Worm (Caenorhabditis elegans) whole organism, midembryonic: ENCODE data around the gene nas-31.

Experiments
- T22C8.4 ChIP-seq: fragments of 200-800 bp; sonication (Bioruptor generic); IDR thresholded peaks from 2 replicates; pipeline ENCODE4 v1.3.6; 2022; ENCODE audit warnings: missing genetic modification characterization, missing compliant biosample characterization
- flt-1 ChIP-seq: fragments of 200-800 bp; sonication (Bioruptor generic); IDR thresholded peaks from 2 replicates; pipeline ENCODE4 v1.3.6; 2022; ENCODE audit warnings: missing genetic modification characterization, missing compliant biosample characterization
- klf-2 ChIP-seq: fragments of 200-800 bp; sonication (Bioruptor generic); conservative IDR thresholded peaks from 2 replicates; pipeline ENCODE4 v1.3.6; 2022; ENCODE audit warnings: missing genetic modification reagents, missing genetic modification characterization, missing compliant biosample characterization
- med-1 ChIP-seq: sonication (generic microtip); optimal IDR thresholded peaks from 2 replicates; lab custom pipeline; 2017; ENCODE audit warnings: missing genetic modification characterization, mild to moderate bottlenecking, missing compliant biosample characterization, antibody characterized with exemption, missing genetic modification reagents; ENCODE audit not compliant: insufficient read depth
- tab-1 ChIP-seq: fragments of 200-800 bp; sonication (Bioruptor generic); IDR thresholded peaks from 2 replicates; pipeline ENCODE4 v1.3.6; 2022; ENCODE audit warnings: missing genetic modification characterization, missing compliant biosample characterization
- ztf-23 ChIP-seq: fragments of 200-800 bp; sonication (Bioruptor generic); IDR thresholded peaks from 2 replicates; pipeline ENCODE4 v1.3.6; 2022; ENCODE audit warnings: missing genetic modification reagents, missing genetic modification characterization, missing compliant biosample characterization
- ztf-29 ChIP-seq: fragments of 200-800 bp; sonication (Bioruptor generic); IDR thresholded peaks from 2 replicates; pipeline ENCODE4 v1.3.6; 2022; ENCODE audit warnings: missing genetic modification reagents, missing genetic modification characterization, missing compliant biosample characterization

DNA sequence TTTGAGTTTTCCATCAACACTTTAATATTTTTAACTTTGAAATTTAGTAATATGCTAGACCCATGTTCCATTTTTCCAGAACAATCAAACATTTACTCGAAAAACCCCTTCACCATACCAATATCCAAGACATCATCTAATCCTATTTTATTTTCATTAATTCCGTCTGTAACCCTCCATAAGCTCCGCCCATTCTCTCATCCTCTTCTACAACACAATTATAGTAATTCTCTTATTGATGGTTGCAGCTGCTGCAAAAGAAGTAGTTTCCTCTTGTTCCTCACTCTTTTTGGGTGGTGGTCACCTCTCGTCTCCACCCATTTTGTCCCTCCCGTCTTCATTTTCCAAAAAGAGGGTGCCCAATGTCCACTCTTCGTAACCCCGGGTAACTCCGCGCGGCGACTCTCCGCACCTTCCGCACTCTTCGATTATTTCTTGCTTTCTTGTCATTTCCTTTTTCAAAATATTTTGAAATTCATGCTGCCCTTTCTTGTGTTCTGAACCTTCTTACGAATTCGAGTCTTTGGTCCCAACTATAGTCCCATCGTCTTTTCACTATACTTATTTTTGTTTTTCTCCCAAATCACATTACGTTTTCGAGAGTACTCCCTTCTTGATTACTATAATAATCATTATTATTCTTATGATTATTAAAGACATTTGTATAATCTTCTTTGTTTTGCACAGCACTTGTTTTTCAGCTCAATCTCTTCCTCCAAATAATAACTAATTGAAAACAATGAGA lies 41.3 kb downstream of the nas-31 start, which contains the start of gene F32D8.1:
- no peak for TF ChIP-seq klf-2
- TF ChIP-seq ztf-29 (GFP tag; lab: Robert Waterston, UW): no peak
- TF ChIP-seq tab-1 (GFP tag; lab: Robert Waterston, UW): no peak
- TF ChIP-seq ztf-23 (GFP tag; lab: Robert Waterston, UW): no peak
- TF ChIP-seq flt-1 (GFP tag; lab: Robert Waterston, UW): no peak
- TF ChIP-seq med-1: no peak
- TF ChIP-seq T22C8.4 (GFP tag; lab: Robert Waterston, UW): no peak
